Worm (Caenorhabditis elegans) whole organism, L4 larva: ENCODE measurements around the gene ttr-3.

ENCODE experiments used
- F10B5.3 ChIP-seq: sonication (generic microtip); optimal IDR thresholded peaks from 2 replicates; lab custom pipeline; 2016; ENCODE audit warnings: mild to moderate bottlenecking, missing genetic modification characterization, missing compliant biosample characterization
- F44E2.7 ChIP-seq: fragments of 200-800 bp; sonication (Bioruptor generic); IDR thresholded peaks from 2 replicates; pipeline ENCODE4 v2.1.2; 2022; ENCODE audit warnings: missing genetic modification characterization, missing compliant biosample characterization
- Y48G9A.11 ChIP-seq: fragments of 200-800 bp; sonication (Bioruptor generic); IDR thresholded peaks from 2 replicates; pipeline ENCODE4 v1.3.6; 2022; ENCODE audit warnings: missing genetic modification reagents, missing genetic modification characterization, missing compliant biosample characterization
- aha-1 ChIP-seq: fragments of 150-350 bp; peaks from one replicate; lab custom pipeline; 2014; ENCODE audit warnings: missing biosample characterization, missing genetic modification characterization
- aly-2 ChIP-seq: sonication (generic microtip); optimal IDR thresholded peaks from 2 replicates; lab custom pipeline; 2018; ENCODE audit warnings: missing biosample characterization, missing genetic modification characterization
- ceh-20 ChIP-seq: fragments of 200-800 bp; sonication (Bioruptor generic); IDR thresholded peaks from 2 replicates; pipeline ENCODE4 v1.3.6; 2022; ENCODE audit warnings: missing genetic modification reagents, missing genetic modification characterization, missing compliant biosample characterization
- ceh-32 ChIP-seq: sonication (generic microtip); optimal IDR thresholded peaks from 2 replicates; lab custom pipeline; 2016; ENCODE audit warnings: mild to moderate bottlenecking, missing genetic modification characterization, missing compliant biosample characterization; ENCODE audit not compliant: poor library complexity
- ceh-44 ChIP-seq: fragments of 200-800 bp; sonication (Bioruptor generic); IDR thresholded peaks from 2 replicates; pipeline ENCODE4 v1.3.6; 2022; ENCODE audit warnings: missing genetic modification reagents, missing genetic modification characterization, missing compliant biosample characterization
- ceh-62 ChIP-seq: sonication (generic microtip); optimal IDR thresholded peaks from 2 replicates; lab custom pipeline; 2017; ENCODE audit warnings: missing biosample characterization, missing genetic modification characterization
- cey-2 ChIP-seq: sonication (generic microtip); optimal IDR thresholded peaks from 3 replicates; lab custom pipeline; 2017; ENCODE audit warnings: missing genetic modification characterization, mild to moderate bottlenecking, missing compliant biosample characterization, antibody characterized with exemption, borderline replicate concordance; ENCODE audit not compliant: insufficient read depth
- ctbp-1 ChIP-seq: fragments of 200-800 bp; sonication (Bioruptor generic); IDR thresholded peaks from 2 replicates; pipeline ENCODE4 v1.3.6; 2022; ENCODE audit warnings: missing genetic modification reagents, missing genetic modification characterization, missing compliant biosample characterization
- daf-12 ChIP-seq: fragments of 150-350 bp; optimal IDR thresholded peaks from 2 replicates; lab custom pipeline; 2014; ENCODE audit warnings: missing biosample characterization, missing genetic modification reagents, missing genetic modification characterization
- daf-16 ChIP-seq, 3 experiments: sonication (generic microtip); optimal IDR thresholded peaks; 2 replicates each; lab custom pipeline; 2016 to 2017; ENCODE audit warnings: missing genetic modification characterization in 3 of 3, missing genetic modification reagents in 3 of 3, mild to moderate bottlenecking in 2 of 3, missing compliant biosample characterization in 2 of 3, missing biosample characterization in 1 of 3, moderate library complexity in 1 of 3
- daf-19 ChIP-seq: fragments of 200-800 bp; sonication (Bioruptor generic); conservative IDR thresholded peaks from 2 replicates; pipeline ENCODE4 v1.3.6; 2022; ENCODE audit warnings: missing genetic modification characterization, missing compliant biosample characterization
- egl-27 ChIP-seq: sonication (generic microtip); optimal IDR thresholded peaks from 3 replicates; lab custom pipeline; 2017; ENCODE audit warnings: missing biosample characterization, missing genetic modification reagents, missing genetic modification characterization
- fkh-10 ChIP-seq: fragments of 150-350 bp; optimal IDR thresholded peaks from 2 replicates; lab custom pipeline; 2014; ENCODE audit warnings: missing biosample characterization, missing genetic modification reagents, missing genetic modification characterization
- gei-8 ChIP-seq: fragments of 200-800 bp; sonication (Bioruptor generic); optimal IDR thresholded peaks from 2 replicates; lab custom pipeline; 2018; ENCODE audit warnings: mild to moderate bottlenecking, missing genetic modification characterization, missing compliant biosample characterization
- hlh-30 ChIP-seq: sonication (generic microtip); optimal IDR thresholded peaks from 2 replicates; lab custom pipeline; 2017; ENCODE audit warnings: antibody characterized with exemption, mild to moderate bottlenecking, missing genetic modification characterization, missing compliant biosample characterization; ENCODE audit not compliant: insufficient read depth
- hmg-1.1 ChIP-seq: fragments of 200-800 bp; sonication (Bioruptor generic); IDR thresholded peaks from 2 replicates; pipeline ENCODE4 v1.3.6; 2022; ENCODE audit warnings: missing genetic modification reagents, missing genetic modification characterization, missing compliant biosample characterization
- lin-29 ChIP-seq: fragments of 200-800 bp; sonication (Bioruptor generic); IDR thresholded peaks from 2 replicates; pipeline ENCODE4 v1.3.6; 2022; ENCODE audit warnings: missing genetic modification reagents, missing genetic modification characterization, missing compliant biosample characterization
- lir-3 ChIP-seq: sonication (generic microtip); optimal IDR thresholded peaks from 2 replicates; lab custom pipeline; 2016; ENCODE audit warnings: mild to moderate bottlenecking, missing genetic modification characterization, missing compliant biosample characterization
- lsy-2 ChIP-seq, 2 experiments: fragments of 150-350 bp in 1 of 2; sonication (generic microtip) in 1 of 2; optimal IDR thresholded peaks; 2 replicates each; lab custom pipeline; 2014 to 2017; ENCODE audit warnings: missing biosample characterization in 2 of 2, missing genetic modification characterization in 2 of 2
- madf-9 ChIP-seq: fragments of 200-800 bp; sonication (Bioruptor generic); conservative IDR thresholded peaks from 2 replicates; pipeline ENCODE4 v1.3.6; 2022; ENCODE audit warnings: missing genetic modification reagents, missing genetic modification characterization, missing compliant biosample characterization
- mdl-1 ChIP-seq, 2 experiments: fragments of 150-350 bp in 1 of 2; sonication (generic microtip) in 1 of 2; optimal IDR thresholded peaks; 2 replicates each; lab custom pipeline; 2014 to 2017; ENCODE audit warnings: missing biosample characterization in 2 of 2, missing genetic modification characterization in 2 of 2
- mes-2 ChIP-seq: sonication (generic microtip); optimal IDR thresholded peaks from 2 replicates; lab custom pipeline; 2016; ENCODE audit warnings: missing genotype, mild to moderate bottlenecking, missing genetic modification characterization, missing compliant biosample characterization; ENCODE audit not compliant: poor library complexity, severe bottlenecking
- mxl-2 ChIP-seq: fragments of 200-800 bp; sonication (Bioruptor generic); conservative IDR thresholded peaks from 2 replicates; pipeline ENCODE4 v1.3.6; 2022; ENCODE audit warnings: missing genetic modification reagents, missing genetic modification characterization, missing compliant biosample characterization
- nhr-10 ChIP-seq: fragments of 150-350 bp; optimal IDR thresholded peaks from 2 replicates; lab custom pipeline; 2014; ENCODE audit warnings: missing biosample characterization, missing genetic modification characterization
- nhr-102 ChIP-seq: sonication (generic microtip); optimal IDR thresholded peaks from 2 replicates; lab custom pipeline; 2016; ENCODE audit warnings: mild to moderate bottlenecking, missing genetic modification characterization, moderate library complexity, missing compliant biosample characterization
- nhr-111 ChIP-seq: fragments of 200-800 bp; sonication (Bioruptor generic); optimal IDR thresholded peaks from 2 replicates; lab custom pipeline; 2018; ENCODE audit warnings: mild to moderate bottlenecking, missing genetic modification characterization, missing compliant biosample characterization
- nhr-28 ChIP-seq: fragments of 150-350 bp; optimal IDR thresholded peaks from 2 replicates; lab custom pipeline; 2014; ENCODE audit warnings: missing biosample characterization, missing genetic modification characterization
- nhr-41 ChIP-seq: fragments of 200-800 bp; sonication (Bioruptor generic); IDR thresholded peaks from 2 replicates; pipeline ENCODE4 v1.3.6; 2022; ENCODE audit warnings: missing genetic modification reagents, missing genetic modification characterization, missing compliant biosample characterization
- nhr-76 ChIP-seq: fragments of 150-350 bp; optimal IDR thresholded peaks from 2 replicates; lab custom pipeline; 2014; ENCODE audit warnings: missing biosample characterization, missing genetic modification characterization
- nhr-77 ChIP-seq: fragments of 150-350 bp; optimal IDR thresholded peaks from 2 replicates; lab custom pipeline; 2014; ENCODE audit warnings: missing biosample characterization, missing genetic modification characterization
- rbr-2 ChIP-seq: sonication (generic microtip); optimal IDR thresholded peaks from 2 replicates; lab custom pipeline; 2016; ENCODE audit warnings: missing genotype, missing genetic modification characterization, missing compliant biosample characterization
- saeg-2 ChIP-seq: fragments of 200-800 bp; sonication (Bioruptor generic); IDR thresholded peaks from 2 replicates; pipeline ENCODE4 v1.3.6; 2022; ENCODE audit warnings: missing genetic modification reagents, missing genetic modification characterization, missing compliant biosample characterization
- spr-1 ChIP-seq: sonication (generic microtip); optimal IDR thresholded peaks from 2 replicates; lab custom pipeline; 2016; ENCODE audit warnings: mild to moderate bottlenecking, missing genetic modification characterization, missing compliant biosample characterization
- tag-97 ChIP-seq: fragments of 200-800 bp; sonication (Bioruptor generic); IDR thresholded peaks from 2 replicates; pipeline ENCODE4 v1.3.6; 2022; ENCODE audit warnings: missing genetic modification characterization, missing compliant biosample characterization
- unc-62 ChIP-seq, 3 experiments: fragments of 150-350 bp in 1 of 3; sonication (generic microtip); optimal IDR thresholded peaks in 2 of 3; peaks in 1 of 3; 1 replicate in 1 of 3; 2 replicates in 2 of 3; lab custom pipeline; 2014 to 2017; ENCODE audit warnings: missing biosample characterization in 3 of 3, missing genetic modification characterization in 3 of 3, missing genetic modification reagents in 3 of 3, missing genotype in 1 of 3
- vab-7 ChIP-seq: fragments of 200-800 bp; sonication (Bioruptor generic); IDR thresholded peaks from 2 replicates; pipeline ENCODE4 v1.3.6; 2022; ENCODE audit warnings: missing genetic modification reagents, missing genetic modification characterization, missing compliant biosample characterization
- zfp-2 ChIP-seq: sonication (generic microtip); optimal IDR thresholded peaks from 2 replicates; lab custom pipeline; 2016; ENCODE audit warnings: mild to moderate bottlenecking, missing genetic modification characterization, missing compliant biosample characterization
- ztf-7 ChIP-seq: fragments of 150-350 bp; optimal IDR thresholded peaks from 2 replicates; lab custom pipeline; 2014; ENCODE audit warnings: missing biosample characterization, missing genetic modification characterization

Gene ttr-3

ce11 chrIII:9903694-9904292, 22.8 kb downstream of the ttr-3 start (continued):
- no peak for TF ChIP-seq aly-2 (tag; lab: Kevin White, UChicago)
- TF ChIP-seq daf-12 (tag; lab: Kevin White, UChicago), result no peak
- TF ChIP-seq daf-16 (GFP tag; optimal IDR thresholded peaks at IDR 0.05; lab: Kevin White, UChicago), result no peak
- peak; percentile 36 for TF ChIP-seq daf-16 (tag; optimal IDR thresholded peaks at IDR 0.05; lab: Kevin White, UChicago)
- no peak for TF ChIP-seq Y48G9A.11 (GFP tag; lab: Robert Waterston, UW)
- TF ChIP-seq ztf-7 (tag; lab: Kevin White, UChicago), result no peak
- no peak for TF ChIP-seq nhr-10
- no peak for TF ChIP-seq fkh-10 (GFP tag; lab: Kevin White, UChicago)
- TF ChIP-seq nhr-77 (tag; lab: Kevin White, UChicago), result peak; percentile 9
- no peak for TF ChIP-seq nhr-41
- no peak for TF ChIP-seq spr-1 (tag; lab: Kevin White, UChicago)
- peak in 1 of 2 experiments; percentile 91 for TF ChIP-seq unc-62 (GFP tag; optimal IDR thresholded peaks at IDR 0.05 in 1 of 2; lab: Kevin White, UChicago)
- no peak for TF ChIP-seq unc-62 (tag; optimal IDR thresholded peaks at IDR 0.05; lab: Kevin White, UChicago)
- TF ChIP-seq vab-7 (GFP tag; lab: Robert Waterston, UW), result no peak
- TF ChIP-seq ceh-62, result no peak
- peak; percentile 33 for TF ChIP-seq hlh-30 (tag; lab: Kevin White, UChicago)
- TF ChIP-seq ceh-44, result no peak
- TF ChIP-seq, all 104 proteins: peak for 11

- no peak for TF ChIP-seq ctbp-1 (GFP tag; lab: Robert Waterston, UW)
- TF ChIP-seq aha-1 (tag; lab: Kevin White, UChicago), result peak; percentile 54
- TF ChIP-seq, all 104 proteins: peak for 1
Measured at ce11 chrIII:9899720-9900119, 26.8 kb downstream of the ttr-3 start.

- no peak for TF ChIP-seq nhr-102 (tag; lab: Kevin White, UChicago)
- TF ChIP-seq saeg-2 (GFP tag; lab: Robert Waterston, UW), result no peak
- no peak for TF ChIP-seq mxl-2 (GFP tag; lab: Robert Waterston, UW)
- no peak for TF ChIP-seq mdl-1 (tag; optimal IDR thresholded peaks at IDR 0.05; lab: Kevin White, UChicago)
- no peak for TF ChIP-seq zfp-2 (tag; lab: Kevin White, UChicago)
- TF ChIP-seq F44E2.7 (GFP tag; lab: Robert Waterston, UW), result no peak
- no peak for TF ChIP-seq ceh-32 (tag; lab: Kevin White, UChicago)
- TF ChIP-seq aly-2 (tag; lab: Kevin White, UChicago), result no peak
- no peak for TF ChIP-seq ceh-20
- TF ChIP-seq, all 104 proteins: peak for 0
Measured at ce11 chrIII:9892855-9893254, 33.7 kb downstream of the ttr-3 start, which contains the start of gene mam-7. mam-7 (plus strand) TSS chrIII:9893155.

ce11 chrIII:9891324-9891723, 35.2 kb downstream of the ttr-3 start, which contains the start of gene alg-4:
alg-4 (minus strand) TSS chrIII:9891424.
- no peak for TF ChIP-seq madf-9
- no peak for TF ChIP-seq lin-29 (GFP tag; lab: Robert Waterston, UW)
- TF ChIP-seq ceh-20, result no peak
- TF ChIP-seq tag-97 (GFP tag; lab: Robert Waterston, UW), result no peak
- no peak for TF ChIP-seq ztf-7 (tag; lab: Kevin White, UChicago)
- no peak for TF ChIP-seq F10B5.3
- no peak for TF ChIP-seq nhr-111 (GFP tag; lab: Kevin White, UChicago)
- TF ChIP-seq lir-3 (tag; lab: Kevin White, UChicago), result no peak
- TF ChIP-seq egl-27 (tag; lab: Kevin White, UChicago), result no peak
- TF ChIP-seq gei-8 (GFP tag; lab: Kevin White, UChicago), result no peak
- TF ChIP-seq hmg-1.1 (GFP tag; lab: Robert Waterston, UW), result no peak
- TF ChIP-seq ctbp-1 (GFP tag; lab: Robert Waterston, UW), result no peak
- no peak for TF ChIP-seq nhr-28 (tag; lab: Kevin White, UChicago)
- no peak for TF ChIP-seq lsy-2 (tag; optimal IDR thresholded peaks at IDR 0.05; lab: Kevin White, UChicago)
- no peak for TF ChIP-seq rbr-2 (tag; lab: Kevin White, UChicago)
- no peak for TF ChIP-seq mes-2 (tag; lab: Kevin White, UChicago)
- no peak for TF ChIP-seq daf-19
- TF ChIP-seq cey-2 (tag; lab: Kevin White, UChicago), result no peak
- TF ChIP-seq nhr-77 (tag; lab: Kevin White, UChicago), result no peak
- no peak for TF ChIP-seq nhr-76 (tag; lab: Kevin White, UChicago)
- TF ChIP-seq, all 104 proteins: peak for 0
